Fruit fly (Drosophila melanogaster): ENCODE data around the gene CG17746.
A peak's percentile ranks its signal among the peaks of the same experiment; 100 is the strongest.

Gene CG17746

DNA sequence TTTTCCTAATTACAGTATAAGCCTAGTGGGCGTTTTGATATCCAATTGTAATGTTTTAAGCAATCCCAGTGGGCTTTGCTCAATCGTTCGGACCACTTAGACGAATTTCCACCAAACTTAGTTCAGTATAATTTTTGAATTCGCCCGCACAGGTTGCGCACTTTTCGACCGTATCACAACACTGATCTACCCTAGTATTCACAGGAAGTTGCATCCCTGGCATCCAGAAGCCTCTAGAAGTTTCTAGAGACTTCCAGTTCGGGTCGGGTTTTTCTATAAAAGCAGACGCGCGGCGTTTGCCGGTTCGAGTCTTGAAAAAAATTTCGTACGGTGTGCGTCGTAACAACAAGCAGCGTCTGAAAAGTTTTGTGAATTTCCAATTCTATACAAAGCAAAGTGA lies 46.5 kb downstream of the CG17746 start, which contains the start of gene Hsp83 (continued):
- TF ChIP-seq CG8359 (GFP tag; optimal IDR thresholded peaks at IDR 0.05; ENCODE audit: borderline replicate concordance) (peak; percentile 93), CG14667 (GFP tag; IDR thresholded peaks at IDR 0.05) (peak; percentile 31; the same call in 1 of the 2 replicates), H15 (GFP tag; IDR thresholded peaks at IDR 0.05) (peak; percentile 92), sc (optimal IDR thresholded peaks at IDR 0.05) (no peak), sc (GFP tag; optimal IDR thresholded peaks at IDR 0.05) (peak; percentile 88), hth (optimal IDR thresholded peaks at IDR 0.05) (no peak), CG1832 (GFP tag; optimal IDR thresholded peaks at IDR 0.05) (no peak), Hr39 (optimal IDR thresholded peaks at IDR 0.05) (no peak), CG4360 (GFP tag; IDR thresholded peaks at IDR 0.05) (peak; percentile 74), CG17359 (tag; optimal IDR thresholded peaks at IDR 0.05) (peak; percentile 95), CG33213 (GFP tag; optimal IDR thresholded peaks at IDR 0.05) (peak; percentile 98), CG31224 (GFP tag; IDR thresholded peaks at IDR 0.05) (peak; percentile 74), CG1602 (GFP tag; optimal IDR thresholded peaks at IDR 0.05) (peak; percentile 52), jing (GFP tag; optimal IDR thresholded peaks at IDR 0.05) (peak; percentile 79), CG17802 (tag; optimal IDR thresholded peaks at IDR 0.05) (peak; percentile 86), E2f2 (GFP tag; IDR thresholded peaks at IDR 0.05) (peak; percentile 97), MTF-1 (GFP tag; optimal IDR thresholded peaks at IDR 0.05; ENCODE audit: borderline replicate concordance) (peak; percentile 99), Hey (tag; optimal IDR thresholded peaks at IDR 0.05) (peak; percentile 96), CG9727 (GFP tag; optimal IDR thresholded peaks at IDR 0.05) (peak; percentile 95), CG2712 (tag; optimal IDR thresholded peaks at IDR 0.05) (peak; percentile 87), CG3838 (GFP tag; optimal IDR thresholded peaks at IDR 0.05) (peak; percentile 52), CG16863 (GFP tag; optimal IDR thresholded peaks at IDR 0.05) (peak; percentile 90), insv (GFP tag; optimal IDR thresholded peaks at IDR 0.05) (peak in 1 of 2 experiments; percentile 89), CG10654 (GFP tag; optimal IDR thresholded peaks at IDR 0.05) (peak; percentile 91), repo (GFP tag; optimal IDR thresholded peaks at IDR 0.05) (peak; percentile 94), fd64A (GFP tag; optimal IDR thresholded peaks at IDR 0.05) (peak; percentile 99), Stat92E (GFP tag; optimal IDR thresholded peaks at IDR 0.05) (peak in 1 of 3 experiments; percentile 84), D19B (GFP tag; optimal IDR thresholded peaks at IDR 0.05) (peak; percentile 87), Atf-2 (GFP tag; optimal IDR thresholded peaks at IDR 0.05) (peak; percentile 84), gro (GFP tag; optimal IDR thresholded peaks at IDR 0.05) (peak; percentile 97), zen2 (GFP tag; IDR thresholded peaks at IDR 0.05; ENCODE audit: partially characterized antibody) (no peak; the same call in 2 of the 3 replicates), lola (GFP tag; optimal IDR thresholded peaks at IDR 0.05) (peak in 1 of 3 experiments; percentile 59), wor (GFP tag; IDR thresholded peaks at IDR 0.05) (peak; percentile 41; the same call in 1 of the 2 replicates), CG4282 (GFP tag; optimal IDR thresholded peaks at IDR 0.05) (peak; percentile 85), tin (GFP tag; optimal IDR thresholded peaks at IDR 0.05) (peak; percentile 88), Nf-YC (tag; optimal IDR thresholded peaks at IDR 0.05) (peak; percentile 86), Hr78 (GFP tag; optimal IDR thresholded peaks at IDR 0.05) (no peak), CG10209 (GFP tag; optimal IDR thresholded peaks at IDR 0.05) (peak; percentile 96), HLH54F (GFP tag; optimal IDR thresholded peaks at IDR 0.05) (peak; percentile 88), CoRest (tag; optimal IDR thresholded peaks at IDR 0.05) (peak; percentile 61), E2f1 (GFP tag; IDR thresholded peaks at IDR 0.05) (peak; percentile 87), Nf-YA (GFP tag; IDR thresholded peaks at IDR 0.05) (peak; percentile 92), bigmax (GFP tag; optimal IDR thresholded peaks at IDR 0.05) (peak; percentile 91), trh (GFP tag; optimal IDR thresholded peaks at IDR 0.05) (peak; percentile 75), CG12659 (GFP tag; optimal IDR thresholded peaks at IDR 0.05) (peak; percentile 98), C15 (GFP tag; IDR thresholded peaks at IDR 0.05) (peak; percentile 80; the same call in 2 of the 3 replicates), B-H2 (GFP tag; optimal IDR thresholded peaks at IDR 0.05) (peak; percentile 99), Kr (GFP tag; optimal IDR thresholded peaks at IDR 0.05) (peak; percentile 94), lab (GFP tag; optimal IDR thresholded peaks at IDR 0.05) (peak; percentile 100), CG17568 (GFP tag; optimal IDR thresholded peaks at IDR 0.05) (peak; percentile 99)

Data from whole organism, embryonic.